Fruit fly (Drosophila melanogaster) whole organism, embryonic: ENCODE measurements around the gene scpr-C.

ENCODE experiments used
- B-H1 ChIP-seq: fragments of 200-800 bp; sonication (Bioruptor generic); IDR thresholded peaks from 3 replicates; pipeline ENCODE4 v1.3.6; 2022; ENCODE audit warnings: missing biosample characterization, missing genetic modification characterization
- CG10209 ChIP-seq: fragments of 200-800 bp; sonication (Bioruptor generic); optimal IDR thresholded peaks from 3 replicates; lab custom pipeline; 2017; ENCODE audit warnings: missing biosample characterization, mild to moderate bottlenecking, missing genetic modification characterization, missing genetic modification reagents
- CG10267 ChIP-seq: fragments of 200-800 bp; sonication (Bioruptor generic); optimal IDR thresholded peaks from 2 replicates; lab custom pipeline; 2018; ENCODE audit warnings: missing biosample characterization, mild to moderate bottlenecking, missing genetic modification characterization, moderate library complexity
- CG10462 ChIP-seq: fragments of 200-800 bp; sonication (Bioruptor generic); optimal IDR thresholded peaks from 2 replicates; lab custom pipeline; 2016; ENCODE audit warnings: missing biosample characterization, missing genetic modification characterization
- CG13287 ChIP-seq: fragments of 200-800 bp; sonication (Bioruptor generic); IDR thresholded peaks from 2 replicates; pipeline ENCODE4 v1.3.6; 2022; ENCODE audit warnings: missing biosample characterization, missing genetic modification characterization; ENCODE audit not compliant: partially characterized antibody
- CG14014 ChIP-seq: fragments of 200-800 bp; sonication (Bioruptor generic); IDR thresholded peaks from 2 replicates; pipeline ENCODE4 v1.3.6; 2022; ENCODE audit warnings: missing biosample characterization, missing genetic modification characterization
- CG1529 ChIP-seq: fragments of 200-800 bp; sonication (Bioruptor generic); optimal IDR thresholded peaks from 3 replicates; lab custom pipeline; 2018; ENCODE audit warnings: missing biosample characterization, missing genetic modification characterization
- CG1603 ChIP-seq: fragments of 200-800 bp; sonication (Bioruptor generic); optimal IDR thresholded peaks from 2 replicates; lab custom pipeline; 2019; ENCODE audit warnings: missing biosample characterization, mild to moderate bottlenecking, missing genetic modification characterization, moderate library complexity
- CG16779 ChIP-seq: fragments of 200-800 bp; sonication (Bioruptor generic); IDR thresholded peaks from 2 replicates; pipeline ENCODE4 v1.3.6; 2022; ENCODE audit warnings: missing biosample characterization, missing genetic modification characterization
- CG16813 ChIP-seq: fragments of 200-800 bp; sonication (Bioruptor generic); IDR thresholded peaks from 3 replicates; pipeline ENCODE4 v1.3.6; 2022; ENCODE audit warnings: missing biosample characterization, missing genetic modification characterization; ENCODE audit not compliant: partially characterized antibody
- CG17829 ChIP-seq: fragments of 200-800 bp; optimal IDR thresholded peaks from 2 replicates; lab custom pipeline; 2019; ENCODE audit warnings: missing biosample characterization, mild to moderate bottlenecking, missing genetic modification characterization, moderate library complexity
- CG18262 ChIP-seq: fragments of 200-800 bp; optimal IDR thresholded peaks from 3 replicates; lab custom pipeline; 2019; ENCODE audit warnings: missing biosample characterization, mild to moderate bottlenecking, missing genetic modification characterization, moderate library complexity
- CG2875 ChIP-seq: fragments of 200-800 bp; sonication (Bioruptor generic); optimal IDR thresholded peaks from 2 replicates; lab custom pipeline; 2017; ENCODE audit warnings: missing biosample characterization, mild to moderate bottlenecking, missing genetic modification characterization, missing genetic modification reagents
- CG4404 ChIP-seq: fragments of 200-800 bp; sonication (Bioruptor generic); IDR thresholded peaks from 2 replicates; pipeline ENCODE4 v1.3.6; 2022; ENCODE audit warnings: missing biosample characterization, missing genetic modification characterization
- CG4854 ChIP-seq: fragments of 200-800 bp; sonication (Bioruptor generic); optimal IDR thresholded peaks from 2 replicates; lab custom pipeline; 2016; ENCODE audit warnings: missing biosample characterization, missing genetic modification characterization, inconsistent platforms
- CG5245 ChIP-seq: fragments of 200-800 bp; sonication (Bioruptor generic); optimal IDR thresholded peaks from 3 replicates; lab custom pipeline; 2016; ENCODE audit warnings: missing biosample characterization, missing genetic modification characterization
- CG6813 ChIP-seq: fragments of 200-800 bp; sonication (Bioruptor generic); optimal IDR thresholded peaks from 2 replicates; lab custom pipeline; 2017; ENCODE audit warnings: missing biosample characterization, missing genetic modification characterization, mild to moderate bottlenecking, moderate library complexity, missing genetic modification reagents
- CG7786 ChIP-seq: fragments of 200-800 bp; sonication (Bioruptor generic); optimal IDR thresholded peaks from 2 replicates; lab custom pipeline; 2016; ENCODE audit warnings: missing biosample characterization, missing genetic modification characterization
- CTCF ChIP-seq: fragments of 200-800 bp; sonication (Bioruptor generic); optimal IDR thresholded peaks from 2 replicates; lab custom pipeline; 2017; ENCODE audit warnings: missing biosample characterization, mild to moderate bottlenecking, missing genetic modification characterization, moderate library complexity
- Elba2 ChIP-seq: fragments of 200-800 bp; sonication (Bioruptor generic); optimal IDR thresholded peaks from 3 replicates; lab custom pipeline; 2016; ENCODE audit warnings: missing biosample characterization, missing genetic modification characterization
- Ets65A ChIP-seq: fragments of 200-800 bp; sonication (Bioruptor generic); peaks from one replicate; lab custom pipeline; 2016; ENCODE audit warnings: missing biosample characterization, missing genetic modification characterization
- HmgD ChIP-seq: fragments of 200-800 bp; sonication (Bioruptor generic); optimal IDR thresholded peaks from 3 replicates; lab custom pipeline; 2016; ENCODE audit warnings: missing biosample characterization, missing genetic modification characterization
- Mrtf ChIP-seq: fragments of 200-800 bp; sonication (Bioruptor generic); IDR thresholded peaks from 3 replicates; pipeline ENCODE4 v1.3.6; 2022; ENCODE audit warnings: missing biosample characterization, missing genetic modification characterization
- Neu2 ChIP-seq: fragments of 200-800 bp; sonication (Bioruptor generic); optimal IDR thresholded peaks from 3 replicates; lab custom pipeline; 2016; ENCODE audit warnings: missing biosample characterization, missing genetic modification characterization, borderline replicate concordance
- Opbp ChIP-seq: fragments of 200-800 bp; sonication (Bioruptor generic); IDR thresholded peaks from 3 replicates; pipeline ENCODE4 v1.3.6; 2022; ENCODE audit warnings: missing biosample characterization, missing genetic modification characterization; ENCODE audit not compliant: partially characterized antibody
- Optix ChIP-seq: fragments of 200-800 bp; sonication (Bioruptor generic); IDR thresholded peaks from 3 replicates; pipeline ENCODE4 v1.3.6; 2022; ENCODE audit warnings: missing biosample characterization, missing genetic modification characterization
- Pdp1 ChIP-seq, 2 experiments: fragments of 200-800 bp; sonication (Bioruptor generic); optimal IDR thresholded peaks; 3 replicates each; lab custom pipeline; 2016; ENCODE audit warnings: missing biosample characterization in 2 of 2, missing genetic modification characterization in 2 of 2, mild to moderate bottlenecking in 1 of 2, moderate library complexity in 1 of 2
- Ravus ChIP-seq: fragments of 200-800 bp; sonication (Bioruptor generic); IDR thresholded peaks from 2 replicates; pipeline ENCODE4 v1.3.6; 2022; ENCODE audit warnings: missing biosample characterization, missing genetic modification characterization
- Scr ChIP-seq: fragments of 200-800 bp; sonication (Bioruptor generic); IDR thresholded peaks from 2 replicates; pipeline ENCODE4 v1.3.6; 2022; ENCODE audit warnings: missing biosample characterization, missing genetic modification characterization; ENCODE audit not compliant: partially characterized antibody
- Sin3A ChIP-seq: fragments of >200 bp; optimal IDR thresholded peaks from 2 replicates; lab custom pipeline; 2018
- Sox100B ChIP-seq: fragments of 200-800 bp; sonication (Bioruptor generic); optimal IDR thresholded peaks from 3 replicates; lab custom pipeline; 2018; ENCODE audit warnings: missing biosample characterization, mild to moderate bottlenecking, missing genetic modification characterization
- Ssrp ChIP-seq: fragments of 200-800 bp; sonication (Bioruptor generic); optimal IDR thresholded peaks from 2 replicates; lab custom pipeline; 2018; ENCODE audit warnings: missing biosample characterization, mild to moderate bottlenecking, missing genetic modification characterization, moderate library complexity
- Stat92E ChIP-seq, 3 experiments: fragments of >200 bp in 2 of 3; fragments of 200-800 bp in 1 of 3; sonication (Bioruptor generic) in 1 of 3; optimal IDR thresholded peaks; 2 replicates each; lab custom pipeline; 2017 to 2019; ENCODE audit warnings: missing biosample characterization in 3 of 3, missing genetic modification characterization in 3 of 3, mild to moderate bottlenecking in 1 of 3, moderate library complexity in 1 of 3
- Trl ChIP-seq, 3 experiments: fragments of >200 bp in 2 of 3; fragments of 200-800 bp in 1 of 3; sonication (Bioruptor generic) in 1 of 3; optimal IDR thresholded peaks; 2 replicates in 1 of 3; 3 replicates in 2 of 3; lab custom pipeline; 2016 to 2017; ENCODE audit warnings: missing biosample characterization in 1 of 3, missing genetic modification characterization in 1 of 3
- Xbp1 ChIP-seq: fragments of 200-800 bp; sonication (Bioruptor generic); optimal IDR thresholded peaks from 3 replicates; lab custom pipeline; 2016; ENCODE audit warnings: missing biosample characterization, mild to moderate bottlenecking, missing genetic modification characterization
- Xrp1 ChIP-seq: fragments of 200-800 bp; sonication (Bioruptor generic); IDR thresholded peaks from 2 replicates; pipeline ENCODE4 v1.3.6; 2022; ENCODE audit warnings: missing biosample characterization, missing genetic modification characterization
- ac ChIP-seq: fragments of 200-800 bp; sonication (Bioruptor generic); optimal IDR thresholded peaks from 3 replicates; lab custom pipeline; 2017; ENCODE audit warnings: missing biosample characterization, mild to moderate bottlenecking, missing genetic modification characterization
- ato ChIP-seq: fragments of 200-800 bp; sonication (Bioruptor generic); IDR thresholded peaks from 2 replicates; pipeline ENCODE4 v1.3.6; 2022; ENCODE audit warnings: missing biosample characterization, missing genetic modification characterization; ENCODE audit not compliant: partially characterized antibody
- bigmax ChIP-seq: fragments of 200-800 bp; sonication (Bioruptor generic); optimal IDR thresholded peaks from 2 replicates; lab custom pipeline; 2018; ENCODE audit warnings: missing biosample characterization, mild to moderate bottlenecking, missing genetic modification characterization
- bsh ChIP-seq, 2 experiments: fragments of 200-800 bp; sonication (Bioruptor generic); optimal IDR thresholded peaks; 2 replicates each; lab custom pipeline; 2017 to 2018; ENCODE audit warnings: mild to moderate bottlenecking in 2 of 2, missing biosample characterization in 2 of 2, missing genetic modification characterization in 2 of 2, moderate library complexity in 1 of 2
- btn ChIP-seq: fragments of 200-800 bp; sonication (Bioruptor generic); optimal IDR thresholded peaks from 2 replicates; lab custom pipeline; 2016; ENCODE audit warnings: missing biosample characterization, missing genetic modification characterization
- ci ChIP-seq: fragments of 200-800 bp; sonication (Bioruptor generic); IDR thresholded peaks from 3 replicates; pipeline ENCODE4 v1.3.6; 2022; ENCODE audit warnings: missing biosample characterization, missing genetic modification characterization
- dpn ChIP-seq, 2 experiments: fragments of 200-800 bp; sonication (Bioruptor generic); optimal IDR thresholded peaks; 3 replicates each; lab custom pipeline; 2016; ENCODE audit warnings: missing biosample characterization in 2 of 2, missing genetic modification characterization in 2 of 2
- ewg ChIP-seq: fragments of 200-800 bp; sonication (Bioruptor generic); optimal IDR thresholded peaks from 3 replicates; lab custom pipeline; 2017; ENCODE audit warnings: mild to moderate bottlenecking, missing biosample characterization, missing genetic modification reagents, missing genetic modification characterization
- kay ChIP-seq: fragments of 200-800 bp; sonication (Bioruptor generic); optimal IDR thresholded peaks from 2 replicates; lab custom pipeline; 2016; ENCODE audit warnings: missing biosample characterization, missing genetic modification characterization
- kni ChIP-seq: fragments of 200-800 bp; sonication (Bioruptor generic); optimal IDR thresholded peaks from 3 replicates; lab custom pipeline; 2017; ENCODE audit warnings: mild to moderate bottlenecking, missing biosample characterization, missing genetic modification reagents, missing genetic modification characterization
- schlank ChIP-seq: fragments of 200-800 bp; sonication (Bioruptor generic); optimal IDR thresholded peaks from 2 replicates; lab custom pipeline; 2018; ENCODE audit warnings: missing biosample characterization, mild to moderate bottlenecking, missing genetic modification characterization
- scrt ChIP-seq: fragments of 200-800 bp; sonication (Bioruptor generic); optimal IDR thresholded peaks from 2 replicates; lab custom pipeline; 2018; ENCODE audit warnings: missing biosample characterization, mild to moderate bottlenecking, missing genetic modification characterization, moderate library complexity
- sens ChIP-seq: fragments of 200-800 bp; sonication (Bioruptor generic); peaks from one replicate; lab custom pipeline; 2016; ENCODE audit warnings: missing biosample characterization, missing genetic modification characterization
- sima ChIP-seq: fragments of 200-800 bp; sonication (Bioruptor generic); optimal IDR thresholded peaks from 2 replicates; lab custom pipeline; 2016; ENCODE audit warnings: missing biosample characterization, missing genetic modification characterization
- sug ChIP-seq: fragments of 200-800 bp; optimal IDR thresholded peaks from 2 replicates; lab custom pipeline; 2019; ENCODE audit warnings: missing biosample characterization, mild to moderate bottlenecking, missing genetic modification characterization, moderate library complexity

Gene scpr-C

DNA sequence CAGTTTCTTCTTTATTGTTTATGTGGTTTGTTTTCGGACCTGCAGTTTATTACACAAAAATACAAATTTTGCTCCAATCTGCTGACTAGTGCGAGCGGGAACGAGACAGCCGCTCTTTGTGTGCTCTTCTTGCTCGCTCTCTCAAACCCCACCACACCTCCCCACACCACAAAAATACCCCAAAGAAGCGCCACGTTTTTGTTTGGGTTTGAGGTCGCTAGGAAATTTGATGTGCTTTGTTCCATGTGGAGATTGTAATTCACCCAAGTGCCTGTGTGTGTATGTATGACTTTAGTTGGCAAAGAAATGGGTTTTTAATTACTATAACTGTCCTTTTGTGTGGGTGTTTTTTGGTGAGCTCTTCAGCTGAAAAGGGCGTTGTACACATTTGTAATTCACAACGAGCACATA lies 27.3 kb upstream of the scpr-C start (continued):
- TF ChIP-seq sug (tag; lab: Kevin White, UChicago) (peak; percentile 52), bsh (GFP tag; optimal IDR thresholded peaks at IDR 0.05; lab: Kevin White, UChicago) (no peak), CG14014 (GFP tag; lab: Robert Waterston, UW) (peak; percentile 46; the same call in 1 of the 2 replicates), Elba2 (GFP tag; lab: Kevin White, UChicago) (no peak), Optix (GFP tag; lab: Robert Waterston, UW) (no peak), Sin3A (lab: Kevin White, UChicago) (no peak), kay (no peak), CG10267 (tag; lab: Kevin White, UChicago) (no peak), Ssrp (tag; lab: Kevin White, UChicago) (no peak), bigmax (GFP tag; lab: Kevin White, UChicago) (no peak), CG18262 (tag; lab: Kevin White, UChicago) (peak; percentile 92), ewg (GFP tag; lab: Kevin White, UChicago) (no peak), CG10462 (GFP tag; lab: Kevin White, UChicago) (no peak), CG10209 (no peak), Ravus (GFP tag; lab: Robert Waterston, UW) (no peak), Xbp1 (GFP tag; lab: Kevin White, UChicago) (peak; percentile 23), CG2875 (GFP tag; lab: Kevin White, UChicago) (no peak), CG1603 (no peak), sens (GFP tag; lab: Kevin White, UChicago) (peak; percentile 56), CG4404 (GFP tag; lab: Robert Waterston, UW) (no peak), schlank (tag; lab: Kevin White, UChicago) (no peak), CG7786 (GFP tag; lab: Kevin White, UChicago) (no peak), ci (GFP tag; lab: Robert Waterston, UW) (peak; percentile 60; the same call in 2 of the 3 replicates), CG13287 (GFP tag; lab: Robert Waterston, UW) (0 out of 2 replicates have a peak, but pooled peaks have one; percentile 11), CG16813 (GFP tag; lab: Robert Waterston, UW) (no peak), CG6813 (no peak), Opbp (GFP tag; lab: Robert Waterston, UW) (no peak), B-H1 (no peak), Ets65A (GFP tag; lab: Kevin White, UChicago) (peak; percentile 57), Stat92E (GFP tag; optimal IDR thresholded peaks at IDR 0.05; lab: Kevin White, UChicago) (no peak), CG17829 (tag; lab: Kevin White, UChicago) (no peak), CTCF (no peak), HmgD (peak; percentile 3), Trl (optimal IDR thresholded peaks at IDR 0.05; lab: Kevin White, UChicago) (peak; percentile 48 to 70), Trl (GFP tag; optimal IDR thresholded peaks at IDR 0.05; lab: Kevin White, UChicago) (no peak), CG4854 (GFP tag; lab: Kevin White, UChicago) (no peak), Xrp1 (GFP tag; lab: Robert Waterston, UW) (peak; percentile 46; the same call in 1 of the 2 replicates), Sox100B (GFP tag; lab: Kevin White, UChicago) (no peak), scrt (GFP tag; lab: Kevin White, UChicago) (peak; percentile 56), CG5245 (GFP tag; lab: Kevin White, UChicago) (no peak), btn (GFP tag; lab: Kevin White, UChicago) (no peak), sima (GFP tag; lab: Kevin White, UChicago) (no peak), dpn (GFP tag; optimal IDR thresholded peaks at IDR 0.05; lab: Kevin White, UChicago) (peak; percentile 19 to 27), ato (GFP tag; lab: Robert Waterston, UW) (no peak), Scr (no peak), Mrtf (GFP tag; lab: Robert Waterston, UW) (no peak), ac (no peak), CG16779 (GFP tag; lab: Robert Waterston, UW) (0 out of 2 replicates have a peak, but pooled peaks have one; percentile 14), Neu2 (GFP tag; lab: Kevin White, UChicago) (no peak), CG1529 (no peak), kni (GFP tag; lab: Kevin White, UChicago) (no peak), Pdp1 (GFP tag; optimal IDR thresholded peaks at IDR 0.05; lab: Kevin White, UChicago) (peak in 1 of 2 experiments; percentile 92)
